Fruit fly (Drosophila melanogaster): ENCODE measurements around the gene CG4768.

The CG4768 gene

DNA sequence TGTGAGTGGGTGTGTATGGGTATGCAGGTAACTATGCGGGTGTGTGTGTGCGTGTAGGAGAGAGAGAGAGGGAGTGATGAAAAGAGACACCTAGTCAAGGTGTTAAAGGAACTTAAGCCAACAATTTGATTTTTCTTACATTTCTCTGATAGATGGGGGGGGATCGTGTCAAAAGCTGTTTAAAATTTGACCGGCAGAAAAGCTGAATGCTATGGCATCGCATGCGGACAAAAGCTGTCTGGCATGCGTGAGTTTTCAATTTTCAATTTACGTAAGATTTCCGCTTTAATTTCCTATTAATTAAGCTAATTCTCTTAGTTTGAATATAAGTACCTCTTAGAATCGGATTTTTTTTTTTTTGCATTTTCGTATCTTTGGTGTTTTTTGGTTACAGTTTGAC is 48.0 kb downstream of the CG4768 start (continued):
- TF ChIP-seq Bgb (GFP tag; IDR thresholded peaks at IDR 0.05; ENCODE audit: partially characterized antibody) (peak; percentile 48; the same call in 1 of the 2 replicates), CG16813 (GFP tag; IDR thresholded peaks at IDR 0.05; ENCODE audit: partially characterized antibody) (no peak), MBD-R2 (GFP tag; IDR thresholded peaks at IDR 0.05) (peak; percentile 43), CG31441 (GFP tag; IDR thresholded peaks at IDR 0.05) (no peak), CG7987 (GFP tag; optimal IDR thresholded peaks at IDR 0.05) (no peak), fd3F (GFP tag; optimal IDR thresholded peaks at IDR 0.05) (no peak), CG42726 (GFP tag; IDR thresholded peaks at IDR 0.05; ENCODE audit: partially characterized antibody) (peak; percentile 64; the same call in 1 of the 2 replicates), Dp (GFP tag; optimal IDR thresholded peaks at IDR 0.05) (peak; percentile 69), pum (GFP tag; optimal IDR thresholded peaks at IDR 0.05) (peak; percentile 3), ken (GFP tag; IDR thresholded peaks at IDR 0.05) (0 out of 3 replicates have a peak, but pooled peaks have one; percentile 33), odd (GFP tag; optimal IDR thresholded peaks at IDR 0.05) (no peak), CG14050 (GFP tag; IDR thresholded peaks at IDR 0.05) (no peak), NfI (GFP tag; optimal IDR thresholded peaks at IDR 0.05) (peak; percentile 6), twi (tag; optimal IDR thresholded peaks at IDR 0.05) (no peak), amos (GFP tag; IDR thresholded peaks at IDR 0.05; ENCODE audit: partially characterized antibody) (peak; percentile 38; the same call in 1 of the 2 replicates), lov (optimal IDR thresholded peaks at IDR 0.05) (no peak), lov (GFP tag; IDR thresholded peaks at IDR 0.05) (0 out of 3 replicates have a peak, but pooled peaks have one; percentile 27), cas (GFP tag; IDR thresholded peaks at IDR 0.05) (no peak), BtbVII (GFP tag; optimal IDR thresholded peaks at IDR 0.05) (no peak), Lhr (GFP tag; optimal IDR thresholded peaks at IDR 0.05) (peak; percentile 14), CG9817 (tag; optimal IDR thresholded peaks at IDR 0.05) (peak; percentile 22), CG17328 (GFP tag; IDR thresholded peaks at IDR 0.05) (0 out of 2 replicates have a peak, but pooled peaks have one; percentile 16), Ets97D (GFP tag; optimal IDR thresholded peaks at IDR 0.05) (peak; percentile 33), CG11504 (tag; optimal IDR thresholded peaks at IDR 0.05) (peak; percentile 19), Ets65A (GFP tag) (peak; percentile 94), Gug (GFP tag; IDR thresholded peaks at IDR 0.05) (peak; percentile 14; the same call in 1 of the 4 replicates), aop (GFP tag; IDR thresholded peaks at IDR 0.05) (no peak), Hand (GFP tag; optimal IDR thresholded peaks at IDR 0.05) (no peak), CG13296 (GFP tag; optimal IDR thresholded peaks at IDR 0.05) (no peak), ash1 (GFP tag; optimal IDR thresholded peaks at IDR 0.05) (no peak), Jarid2 (GFP tag; optimal IDR thresholded peaks at IDR 0.05) (no peak), PHDP (tag; optimal IDR thresholded peaks at IDR 0.05) (no peak), sd (tag; optimal IDR thresholded peaks at IDR 0.05) (no peak), sens (GFP tag) (peak; percentile 52), HmgZ (tag; optimal IDR thresholded peaks at IDR 0.05) (peak; percentile 29), CG10462 (GFP tag; optimal IDR thresholded peaks at IDR 0.05) (no peak), CG6175 (GFP tag; IDR thresholded peaks at IDR 0.05) (peak; percentile 18; the same call in 1 of the 3 replicates), kni (GFP tag; optimal IDR thresholded peaks at IDR 0.05) (no peak), Ssrp (tag; optimal IDR thresholded peaks at IDR 0.05) (no peak), Abd-B (GFP tag; optimal IDR thresholded peaks at IDR 0.05) (peak; percentile 56), bigmax (GFP tag; optimal IDR thresholded peaks at IDR 0.05) (no peak), CG34422 (GFP tag; IDR thresholded peaks at IDR 0.05) (peak; percentile 52; the same call in 1 of the 3 replicates), CG1024 (GFP tag; IDR thresholded peaks at IDR 0.05) (peak; percentile 15; the same call in 1 of the 2 replicates), slbo (GFP tag; IDR thresholded peaks at IDR 0.05) (peak; percentile 57), CG8089 (GFP tag; optimal IDR thresholded peaks at IDR 0.05) (no peak), CG5953 (GFP tag; IDR thresholded peaks at IDR 0.05) (0 out of 2 replicates have a peak, but pooled peaks have one; percentile 33), bowl (GFP tag; IDR thresholded peaks at IDR 0.05) (no peak), org-1 (GFP tag; optimal IDR thresholded peaks at IDR 0.05) (no peak), Myb (GFP tag; optimal IDR thresholded peaks at IDR 0.05) (peak; percentile 84), pzg (GFP tag; optimal IDR thresholded peaks at IDR 0.05) (peak; percentile 32), eyg (GFP tag; optimal IDR thresholded peaks at IDR 0.05) (no peak)

Data from whole organism, embryonic.